Worm (Caenorhabditis elegans): ENCODE measurements around the gene Y77E11A.7.
"Not testable (repeated sequence)": the region's sequence is repeated elsewhere in the genome, so short reads cannot be mapped to it uniquely, and the experiment has no call there.

The Y77E11A.7 gene

DNA sequence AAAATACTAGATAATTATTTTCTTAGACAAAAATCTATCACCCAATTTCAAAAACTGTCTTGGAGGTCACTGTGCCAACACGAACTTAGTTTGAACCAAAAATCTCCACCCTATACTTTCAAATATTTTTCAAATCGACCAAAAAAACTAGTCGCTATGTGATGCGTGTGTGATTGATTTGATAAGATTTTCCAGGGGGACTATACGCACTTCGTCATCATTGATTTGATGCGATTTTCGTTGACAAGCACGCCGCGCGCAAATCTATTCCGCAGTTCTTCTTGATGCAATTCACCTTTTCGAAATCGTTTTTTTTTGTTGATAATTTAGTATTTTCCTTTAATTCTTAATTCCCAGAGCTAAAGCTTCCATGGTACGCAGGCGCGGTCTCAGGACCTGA is 33.8 kb upstream of the Y77E11A.7 start:
- TF ChIP-seq egl-18 (GFP tag; IDR thresholded peaks at IDR 0.05) (no peak), tbx-9 (tag; optimal IDR thresholded peaks at IDR 0.05; ENCODE audit: borderline replicate concordance) (no peak), Y53G8AR.9 (GFP tag; conservative IDR thresholded peaks at IDR 0.05) (no peak), hsf-1 (GFP tag; IDR thresholded peaks at IDR 0.05) (no peak), mel-28 (tag; optimal IDR thresholded peaks at IDR 0.05; ENCODE audit: borderline replicate concordance) (no peak), ets-4 (GFP tag; optimal IDR thresholded peaks at IDR 0.05) (no peak), tbp1 (GFP tag; optimal IDR thresholded peaks at IDR 0.05) (no peak), ceh-79 (tag; optimal IDR thresholded peaks at IDR 0.05) (no peak)

DNA sequence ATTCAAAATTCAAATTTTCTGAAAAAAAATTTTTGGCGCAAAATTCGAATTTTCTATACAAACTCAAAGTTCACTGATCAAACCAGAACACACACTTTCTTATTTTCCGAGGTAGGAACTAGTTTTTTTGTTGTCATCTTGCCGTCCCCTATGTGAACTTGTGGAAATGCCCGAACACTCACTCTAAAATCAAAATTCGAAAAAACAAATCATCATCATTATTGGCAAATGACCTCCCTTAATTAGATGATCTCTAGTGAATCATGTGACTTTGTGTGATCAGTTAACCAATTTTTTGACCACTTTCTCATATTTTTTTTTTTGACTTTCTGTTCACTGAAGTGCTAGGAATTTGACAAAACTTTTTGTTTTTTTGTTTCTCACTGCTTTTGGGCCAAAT is 32.8 kb upstream of the Y77E11A.7 start:
- TF ChIP-seq pha-4 (tag; optimal IDR thresholded peaks at IDR 0.05) (no peak), mcd-1 (GFP tag; IDR thresholded peaks at IDR 0.05) (no peak), ztf-26 (tag; optimal IDR thresholded peaks at IDR 0.05) (peak; percentile 12), nhr-90 (tag; optimal IDR thresholded peaks at IDR 0.05) (no peak), ztf-22 (GFP tag; optimal IDR thresholded peaks at IDR 0.05) (no peak), let-607 (tag; optimal IDR thresholded peaks at IDR 0.05) (no peak), ceh-27 (GFP tag; optimal IDR thresholded peaks at IDR 0.05) (no peak)

DNA sequence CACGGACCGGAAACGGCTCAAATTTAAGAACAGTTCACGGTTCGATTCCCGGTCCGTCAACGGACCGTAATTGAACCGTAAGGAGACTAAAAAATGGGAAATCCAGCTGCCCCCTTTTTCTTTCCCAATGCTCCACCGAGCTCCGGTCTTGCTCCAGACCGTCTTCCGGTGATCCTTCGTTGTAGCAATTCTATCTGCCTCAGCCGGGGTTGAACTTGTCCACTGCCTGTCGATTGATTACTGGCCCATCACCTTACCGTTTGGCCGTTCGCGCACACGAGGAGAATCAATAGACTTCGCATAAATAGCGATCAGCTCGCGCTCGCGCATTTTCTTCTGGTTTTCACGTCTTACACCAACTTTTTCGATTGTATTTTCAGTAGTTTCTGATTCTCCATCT is 28.9 kb upstream of the Y77E11A.7 start:
- TF ChIP-seq egl-44 (GFP tag; IDR thresholded peaks at IDR 0.05) (peak; percentile 69), rpc-1 (tag; optimal IDR thresholded peaks at IDR 0.05) (peak; percentile 21), lin-26 (GFP tag; IDR thresholded peaks at IDR 0.05) (peak; percentile 79), pbrm-1 (GFP tag; IDR thresholded peaks at IDR 0.05) (0 out of 2 replicates have a peak, but pooled peaks have one; percentile 31), hmg-1.2 (GFP tag; IDR thresholded peaks at IDR 0.05) (peak; percentile 29; the same call in 1 of the 2 replicates), mcd-1 (GFP tag; IDR thresholded peaks at IDR 0.05) (peak; percentile 27; the same call in 1 of the 2 replicates), madf-6 (GFP tag; IDR thresholded peaks at IDR 0.05) (peak; percentile 42; the same call in 1 of the 2 replicates)
- TF ChIP-seq rpc-1 (optimal IDR thresholded peaks at IDR 0.05) = not testable (repeated sequence)

DNA sequence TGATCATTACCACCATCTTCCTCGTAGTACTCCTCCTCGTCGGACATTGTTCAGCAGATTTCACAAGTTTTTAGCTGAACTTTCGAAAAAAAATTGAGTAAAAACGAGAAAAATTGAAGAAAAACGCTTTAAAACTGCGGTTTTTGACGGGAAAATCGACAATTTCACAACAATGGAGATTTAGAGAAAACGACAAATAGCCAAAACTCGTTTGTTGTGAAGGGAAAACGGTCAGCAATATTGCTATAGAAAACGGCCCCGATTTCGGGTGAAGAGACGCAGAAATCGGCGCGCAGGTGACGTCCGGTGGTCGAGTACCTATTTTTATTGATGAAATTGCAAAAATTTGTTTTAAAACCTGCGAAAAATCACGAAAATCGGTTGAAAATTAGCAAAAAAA is 26.3 kb upstream of the Y77E11A.7 start, which contains the start of gene clp-7:
Gene clp-7 (minus strand): TSS at position 47 of the 400 bp plus-strand sequence.
- TF ChIP-seq cebp-1 (GFP tag; IDR thresholded peaks at IDR 0.05) (0 out of 2 replicates have a peak, but pooled peaks have one; percentile 20), cebp-1 (tag; optimal IDR thresholded peaks at IDR 0.05) (peak; percentile 75), ztf-22 (GFP tag; optimal IDR thresholded peaks at IDR 0.05) (no peak), lin-40 (tag; optimal IDR thresholded peaks at IDR 0.05) (no peak)

DNA sequence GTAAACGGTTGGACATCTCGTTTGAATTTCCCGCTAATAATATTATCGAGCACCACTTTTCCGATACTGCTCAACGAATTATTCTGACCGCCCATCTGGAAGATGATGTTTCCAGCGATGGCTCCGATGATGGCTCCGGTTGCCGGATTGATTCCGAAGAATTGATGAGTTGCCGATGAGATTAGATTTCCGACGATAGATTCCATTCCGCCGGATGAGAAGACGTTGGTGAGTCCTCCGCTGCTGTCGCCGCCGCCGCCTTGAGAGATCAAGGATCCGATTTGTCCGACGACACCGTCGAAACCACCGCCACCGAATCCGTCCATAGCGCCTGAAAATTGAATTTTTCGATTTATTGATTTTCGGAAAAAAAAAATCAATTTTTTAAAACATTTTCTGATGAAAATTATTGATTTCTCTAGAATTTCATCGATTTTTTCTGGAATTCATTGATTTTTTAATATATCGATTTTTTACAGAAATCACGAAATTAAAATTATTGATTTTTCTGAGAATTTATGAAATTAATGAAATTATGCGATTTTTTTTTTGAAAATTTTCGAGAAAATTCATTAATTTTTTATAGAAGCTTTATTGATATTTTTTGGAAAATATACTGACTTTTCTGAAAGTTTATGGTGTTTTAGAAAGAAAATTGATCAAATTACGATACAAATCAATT is 24.5 kb upstream of the Y77E11A.7 start:
- no peak for TF ChIP-seq nhr-179 (tag; optimal IDR thresholded peaks at IDR 0.05)
- peak; percentile 52 for TF ChIP-seq zfh-2 (GFP tag; conservative IDR thresholded peaks at IDR 0.05)
- TF ChIP-seq ets-4 (GFP tag; optimal IDR thresholded peaks at IDR 0.05) = no peak
- TF ChIP-seq unc-130 (GFP tag; optimal IDR thresholded peaks at IDR 0.05) = no peak
- TF ChIP-seq akir-1 (GFP tag; optimal IDR thresholded peaks at IDR 0.05) = no peak
- no peak for TF ChIP-seq C17E4.6 (GFP tag; IDR thresholded peaks at IDR 0.05)
- no peak for TF ChIP-seq ztf-18 (tag; optimal IDR thresholded peaks at IDR 0.05)
- TF ChIP-seq atf-7 (tag; optimal IDR thresholded peaks at IDR 0.05) = no peak
